Worm (Caenorhabditis elegans) whole organism, L2 larva: ENCODE measurements around the gene math-18.
"Not testable (repeated sequence)": the region's sequence is repeated elsewhere in the genome, so short reads cannot be mapped to it uniquely, and the experiment has no call there.

Source experiments
- C34F6.9 ChIP-seq: fragments of 150-350 bp; optimal IDR thresholded peaks from 2 replicates; lab custom pipeline; 2014; ENCODE audit warnings: missing biosample characterization, missing genetic modification characterization
- F13H6.1 ChIP-seq: sonication (generic microtip); optimal IDR thresholded peaks from 2 replicates; lab custom pipeline; 2016; ENCODE audit warnings: missing genetic modification characterization, missing compliant biosample characterization
- ZK546.5 ChIP-seq: sonication (generic microtip); optimal IDR thresholded peaks from 2 replicates; lab custom pipeline; 2017; ENCODE audit warnings: missing biosample characterization, missing genetic modification characterization
- alr-1 ChIP-seq: fragments of 150-350 bp; optimal IDR thresholded peaks from 2 replicates; lab custom pipeline; 2014; ENCODE audit warnings: missing biosample characterization, missing genetic modification characterization
- aly-2 ChIP-seq: fragments of 150-350 bp; optimal IDR thresholded peaks from 2 replicates; lab custom pipeline; 2014; ENCODE audit warnings: missing biosample characterization, missing genetic modification characterization
- ama-1 ChIP-seq: fragments of 150-350 bp; optimal IDR thresholded peaks from 2 replicates; lab custom pipeline; 2018; ENCODE audit warnings: inconsistent platforms
- blmp-1 ChIP-seq: sonication (generic microtip); optimal IDR thresholded peaks from 2 replicates; lab custom pipeline; 2017; ENCODE audit warnings: missing genetic modification characterization, mild to moderate bottlenecking, missing compliant biosample characterization, antibody characterized with exemption, moderate library complexity; ENCODE audit not compliant: insufficient read depth
- ceh-16 ChIP-seq: fragments of 150-350 bp; optimal IDR thresholded peaks from 2 replicates; lab custom pipeline; 2014; ENCODE audit warnings: missing biosample characterization, missing genetic modification characterization
- ceh-82 ChIP-seq: fragments of 150-350 bp; optimal IDR thresholded peaks from 2 replicates; lab custom pipeline; 2014; ENCODE audit warnings: missing biosample characterization, missing genetic modification characterization
- crh-2 ChIP-seq: sonication (generic microtip); optimal IDR thresholded peaks from 2 replicates; lab custom pipeline; 2017; ENCODE audit warnings: missing biosample characterization, missing genetic modification characterization
- dmd-4 ChIP-seq: sonication (generic microtip); optimal IDR thresholded peaks from 2 replicates; lab custom pipeline; 2017; ENCODE audit warnings: missing biosample characterization, missing genetic modification characterization
- elt-1 ChIP-seq: fragments of 150-350 bp; optimal IDR thresholded peaks from 2 replicates; lab custom pipeline; 2014; ENCODE audit warnings: missing biosample characterization, missing genetic modification characterization
- elt-3 ChIP-seq: sonication (generic microtip); optimal IDR thresholded peaks from 2 replicates; lab custom pipeline; 2017; ENCODE audit warnings: missing biosample characterization, missing genetic modification characterization
- fos-1 ChIP-seq: fragments of 150-350 bp; optimal IDR thresholded peaks from 2 replicates; lab custom pipeline; 2014; ENCODE audit warnings: missing biosample characterization, missing genetic modification characterization
- gmeb-1 ChIP-seq: fragments of 150-350 bp; optimal IDR thresholded peaks from 2 replicates; lab custom pipeline; 2014; ENCODE audit warnings: missing biosample characterization, missing genetic modification characterization
- lin-11 ChIP-seq: fragments of 150-350 bp; sonication (generic microtip); optimal IDR thresholded peaks from 2 replicates; lab custom pipeline; 2014; ENCODE audit warnings: missing biosample characterization, missing genetic modification characterization, inconsistent platforms, mixed read lengths
- lin-13 ChIP-seq: fragments of 150-350 bp; optimal IDR thresholded peaks from 2 replicates; lab custom pipeline; 2014; ENCODE audit warnings: missing biosample characterization, missing genetic modification reagents, missing genetic modification characterization
- lin-39 ChIP-seq: fragments of 150-350 bp; optimal IDR thresholded peaks from 2 replicates; lab custom pipeline; 2014; ENCODE audit warnings: missing biosample characterization, missing genetic modification reagents, missing genetic modification characterization
- lsy-2 ChIP-seq, 2 experiments: fragments of 150-350 bp in 1 of 2; sonication (generic microtip) in 1 of 2; optimal IDR thresholded peaks; 2 replicates each; lab custom pipeline; 2014 to 2017; ENCODE audit warnings: missing biosample characterization in 2 of 2, missing genetic modification characterization in 2 of 2
- mab-5 ChIP-seq: fragments of 150-350 bp; optimal IDR thresholded peaks from 2 replicates; lab custom pipeline; 2014; ENCODE audit warnings: missing biosample characterization, missing genetic modification characterization
- mbf-1 ChIP-seq: sonication (generic microtip); optimal IDR thresholded peaks from 2 replicates; lab custom pipeline; 2017; ENCODE audit warnings: missing biosample characterization, missing genetic modification characterization
- mdl-1 ChIP-seq, 2 experiments: fragments of 150-350 bp in 1 of 2; sonication (generic microtip) in 1 of 2; optimal IDR thresholded peaks; 2 replicates each; lab custom pipeline; 2017; ENCODE audit warnings: missing biosample characterization in 2 of 2, missing genetic modification characterization in 2 of 2
- nhr-10 ChIP-seq: sonication (generic microtip); optimal IDR thresholded peaks from 2 replicates; lab custom pipeline; 2017; ENCODE audit warnings: missing biosample characterization, missing genetic modification characterization
- nhr-11 ChIP-seq: fragments of 150-350 bp; optimal IDR thresholded peaks from 2 replicates; lab custom pipeline; 2014; ENCODE audit warnings: missing biosample characterization, missing genetic modification characterization
- nhr-21 ChIP-seq: fragments of 150-350 bp; optimal IDR thresholded peaks from 2 replicates; lab custom pipeline; 2014; ENCODE audit warnings: missing biosample characterization, missing genetic modification characterization
- nhr-25 ChIP-seq: fragments of 150-350 bp; sonication (generic microtip); optimal IDR thresholded peaks from 3 replicates; lab custom pipeline; 2014; ENCODE audit warnings: missing biosample characterization, missing genetic modification characterization
- peb-1 ChIP-seq: fragments of 150-350 bp; optimal IDR thresholded peaks from 2 replicates; lab custom pipeline; 2014; ENCODE audit warnings: missing biosample characterization, missing genetic modification characterization
- sem-4 ChIP-seq: fragments of 150-350 bp; optimal IDR thresholded peaks from 2 replicates; lab custom pipeline; 2014; ENCODE audit warnings: missing biosample characterization, missing genetic modification reagents, missing genetic modification characterization
- skn-1 ChIP-seq: sonication (generic microtip); optimal IDR thresholded peaks from 2 replicates; lab custom pipeline; 2017; ENCODE audit warnings: missing biosample characterization, missing genetic modification characterization
- sma-9 ChIP-seq, 2 experiments: fragments of 150-350 bp in 1 of 2; sonication (generic microtip) in 1 of 2; optimal IDR thresholded peaks; 2 replicates each; lab custom pipeline; 2014 to 2016; ENCODE audit warnings: missing genetic modification characterization in 2 of 2, mild to moderate bottlenecking in 1 of 2, missing biosample characterization in 1 of 2, missing compliant biosample characterization in 1 of 2, missing genetic modification reagents in 1 of 2, moderate library complexity in 1 of 2
- unc-55 ChIP-seq: fragments of 150-350 bp; sonication (generic microtip); optimal IDR thresholded peaks from 3 replicates; lab custom pipeline; 2014; ENCODE audit warnings: missing biosample characterization, missing genetic modification reagents, missing genetic modification characterization
- unc-62 ChIP-seq: fragments of 150-350 bp; optimal IDR thresholded peaks from 2 replicates; lab custom pipeline; 2014; ENCODE audit warnings: missing biosample characterization, missing genetic modification reagents, missing genetic modification characterization
- zag-1 ChIP-seq: fragments of 150-350 bp; optimal IDR thresholded peaks from 2 replicates; lab custom pipeline; 2014; ENCODE audit warnings: missing biosample characterization, missing genetic modification characterization
- ztf-11 ChIP-seq: sonication (generic microtip); optimal IDR thresholded peaks from 2 replicates; lab custom pipeline; 2017; ENCODE audit warnings: missing biosample characterization, missing genetic modification characterization
- ztf-4 ChIP-seq: fragments of 150-350 bp; optimal IDR thresholded peaks from 2 replicates; lab custom pipeline; 2014; ENCODE audit warnings: missing biosample characterization, missing genetic modification characterization

The math-18 gene

DNA sequence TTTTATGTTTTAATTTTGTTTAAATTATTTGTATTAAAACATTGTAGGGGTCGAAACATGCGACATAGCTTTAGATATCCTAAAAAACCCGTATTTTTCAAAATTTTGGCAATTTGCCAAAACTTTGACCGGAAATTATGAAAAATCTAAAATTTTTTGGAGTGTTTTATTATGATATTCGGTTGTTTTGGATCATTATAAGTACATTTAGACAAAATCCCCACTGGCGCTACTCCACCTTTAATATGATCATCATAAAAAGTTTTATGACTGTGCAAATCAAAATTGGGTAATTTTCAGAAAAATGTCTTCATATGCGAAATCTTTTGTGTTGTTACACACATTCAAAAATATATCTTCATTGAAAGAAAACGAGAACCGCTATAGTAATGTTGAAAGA is at the start of gene math-18:
Gene math-18, plus strand, starts transcription at position 301 of the 400 bp plus-strand sequence.
- TF ChIP-seq skn-1 (tag; lab: Kevin White, UChicago); ceh-82; blmp-1 (tag; lab: Kevin White, UChicago): not testable (repeated sequence)

DNA sequence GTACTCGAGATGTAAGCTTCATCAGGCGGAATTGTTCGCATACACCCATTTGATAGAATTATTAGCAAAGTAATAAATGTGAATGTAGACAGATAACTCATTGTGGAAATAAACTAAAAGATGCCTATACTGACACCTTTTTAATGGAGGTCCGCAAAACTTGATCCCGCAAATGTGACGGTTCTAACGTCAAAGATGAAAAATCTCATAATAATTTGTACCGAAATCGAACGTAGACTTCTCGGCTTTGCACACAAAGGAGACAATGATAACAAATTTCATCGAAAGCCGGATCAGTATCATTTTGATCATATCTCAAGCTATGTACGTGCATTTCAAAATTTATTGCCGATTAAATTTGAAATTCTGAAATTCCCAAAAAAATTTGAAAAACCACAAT is 45.5 kb upstream of the math-18 start, which contains the start of gene R52.4:
Gene R52.4, minus strand, starts transcription at position 101 of the 400 bp plus-strand sequence.
- no peak for TF ChIP-seq alr-1
- no peak for TF ChIP-seq lsy-2 (tag; optimal IDR thresholded peaks at IDR 0.05; lab: Kevin White, UChicago)
- TF ChIP-seq nhr-25 (tag; lab: Kevin White, UChicago), result no peak
- no peak for TF ChIP-seq crh-2 (tag; lab: Kevin White, UChicago)
- TF ChIP-seq ZK546.5 (tag; lab: Kevin White, UChicago), result no peak
- no peak for TF ChIP-seq lin-39 (tag; lab: Kevin White, UChicago)
- TF ChIP-seq F13H6.1 (tag; lab: Kevin White, UChicago), result no peak
- TF ChIP-seq skn-1 (tag; lab: Kevin White, UChicago), result no peak
- no peak for TF ChIP-seq mbf-1 (tag; lab: Kevin White, UChicago)
- TF ChIP-seq zag-1, result no peak
- no peak for TF ChIP-seq ama-1 (lab: Kevin White, UChicago)
- no peak for TF ChIP-seq nhr-11
- TF ChIP-seq ztf-11 (tag; lab: Kevin White, UChicago), result no peak
- TF ChIP-seq, all 48 proteins: peak for 0

ce11 chrII:2109943-2110342 is 43.9 kb upstream of the math-18 start, which contains the start of gene R52.5:
TSS of gene R52.5 (minus strand) at chrII:2110043.
- no peak for TF ChIP-seq elt-1 (tag; lab: Kevin White, UChicago)
- TF ChIP-seq gmeb-1, result no peak
- no peak for TF ChIP-seq fos-1 (tag; lab: Kevin White, UChicago)
- no peak for TF ChIP-seq ceh-16 (tag; lab: Kevin White, UChicago)
- no peak for TF ChIP-seq unc-55
- TF ChIP-seq lin-39 (tag; lab: Kevin White, UChicago), result no peak

ce11 chrII:2112948-2113347 is 40.9 kb upstream of the math-18 start, which contains the start of gene R52.6:
TSS of gene R52.6 (minus strand) at chrII:2113048.
- TF ChIP-seq lsy-2 (tag; optimal IDR thresholded peaks at IDR 0.05; lab: Kevin White, UChicago), result no peak
- no peak for TF ChIP-seq unc-62 (GFP tag; lab: Kevin White, UChicago)

DNA sequence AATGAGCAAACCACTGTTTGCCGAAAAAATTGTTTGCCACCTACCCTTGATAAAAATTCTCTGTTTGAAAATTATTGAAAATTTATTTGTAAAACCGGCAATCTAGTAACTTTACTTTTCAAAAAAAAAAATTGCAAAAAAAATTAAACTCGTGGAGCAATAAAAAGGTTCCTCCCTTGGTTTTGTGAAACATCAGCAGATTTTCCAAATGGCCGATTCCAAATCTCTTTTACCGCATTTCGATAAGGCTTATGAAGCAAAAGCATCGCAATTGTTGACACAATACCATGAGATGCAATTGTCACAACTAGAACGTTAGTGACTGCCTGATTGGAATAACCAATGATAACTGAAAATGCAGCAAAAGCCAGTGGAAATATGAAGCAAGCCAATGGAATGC is 39.3 kb upstream of the math-18 start:
- TF ChIP-seq lin-11 (no peak), ztf-11 (tag; lab: Kevin White, UChicago) (no peak), mab-5 (no peak), elt-3 (no peak), fos-1 (tag; lab: Kevin White, UChicago) (no peak), nhr-10 (tag; lab: Kevin White, UChicago) (no peak), skn-1 (tag; lab: Kevin White, UChicago) (no peak), F13H6.1 (tag; lab: Kevin White, UChicago) (no peak), nhr-21 (tag; lab: Kevin White, UChicago) (no peak), dmd-4 (tag; lab: Kevin White, UChicago) (no peak), zag-1 (no peak), ztf-4 (tag; lab: Kevin White, UChicago) (no peak), ama-1 (lab: Kevin White, UChicago) (no peak), C34F6.9 (no peak), sma-9 (GFP tag; optimal IDR thresholded peaks at IDR 0.05; lab: Kevin White, UChicago) (no peak), sma-9 (tag; optimal IDR thresholded peaks at IDR 0.05; lab: Kevin White, UChicago) (no peak)

DNA sequence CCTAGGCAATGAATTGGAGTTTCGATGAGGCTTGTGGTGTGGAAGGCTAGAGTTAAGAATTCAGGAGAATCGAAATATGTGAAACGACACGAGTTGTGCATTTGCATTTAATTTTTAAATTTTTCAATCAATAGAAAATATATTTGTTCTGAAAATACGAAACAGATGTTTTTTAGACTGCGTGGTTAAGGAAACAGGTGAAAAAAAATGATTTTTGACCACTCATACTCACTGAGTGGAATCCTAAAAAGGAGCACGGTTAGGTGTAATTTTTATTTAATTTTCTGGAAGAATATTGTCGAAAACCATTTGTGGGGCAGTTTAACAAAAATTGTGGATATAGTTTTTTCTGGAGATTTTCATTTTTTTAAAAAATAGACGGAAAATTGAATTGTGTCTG is 37.0 kb upstream of the math-18 start, which contains the start of gene srh-195:
Gene srh-195, minus strand, starts transcription at position 101 of the 400 bp plus-strand sequence.
- no peak for TF ChIP-seq C34F6.9
- TF ChIP-seq nhr-11, result no peak
- no peak for TF ChIP-seq sem-4 (tag; lab: Kevin White, UChicago)
- TF ChIP-seq mdl-1 (tag; optimal IDR thresholded peaks at IDR 0.05; lab: Kevin White, UChicago), result no peak
- no peak for TF ChIP-seq lin-13 (GFP tag; lab: Kevin White, UChicago)
- no peak for TF ChIP-seq unc-55
- TF ChIP-seq lsy-2 (tag; optimal IDR thresholded peaks at IDR 0.05; lab: Kevin White, UChicago), result no peak
- TF ChIP-seq nhr-21 (tag; lab: Kevin White, UChicago), result no peak
- TF ChIP-seq aly-2, result no peak
- no peak for TF ChIP-seq peb-1 (tag; lab: Kevin White, UChicago)
- TF ChIP-seq, all 48 proteins: peak for 0
